Fruit fly (Drosophila melanogaster) whole organism: ENCODE measurements around the gene CG17477.

Experiments
- CG8478 ChIP-seq: fragments of >200 bp; optimal IDR thresholded peaks from 2 replicates; lab custom pipeline; 2018; ENCODE audit warnings: inconsistent platforms
- EcR ChIP-seq, 2 experiments: fragments of >200 bp; optimal IDR thresholded peaks; 2 replicates each; lab custom pipeline; 2017; ENCODE audit warnings: missing biosample characterization in 2 of 2, missing genetic modification characterization in 2 of 2, missing genetic modification reagents in 2 of 2
- psq ChIP-seq: fragments of >200 bp; optimal IDR thresholded peaks from 2 replicates; lab custom pipeline; 2017
- usp ChIP-seq: fragments of >200 bp; optimal IDR thresholded peaks from 2 replicates; lab custom pipeline; 2017; ENCODE audit warnings: missing biosample characterization, missing genetic modification characterization, mixed read lengths

- TF ChIP-seq psq (lab: Kevin White, UChicago) = no peak
- no peak for TF ChIP-seq CG8478 (lab: Kevin White, UChicago)
- no peak for TF ChIP-seq EcR (GFP tag; optimal IDR thresholded peaks at IDR 0.05; lab: Kevin White, UChicago)
- no peak for TF ChIP-seq usp (GFP tag; lab: Kevin White, UChicago)
Measured at dm6 chr3R:17121277-17121676, 5.5 kb downstream of the CG17477 start, which contains the start of gene CG42779.
